Fruit fly (Drosophila melanogaster): ENCODE results near the gene CG1532.

The CG1532 gene

dm6 chrX:21053849-21054581 lies 25.9 kb upstream of the CG1532 start, which contains the start of the genes Stt3A and bves:
Gene Stt3A, minus strand, starts transcription at chrX:21053937.
Gene bves, plus strand, starts transcription at chrX:21053963.
- peak; percentile 99 for TF ChIP-seq Eip75B (GFP tag; optimal IDR thresholded peaks at IDR 0.05)
- TF ChIP-seq salr (GFP tag; optimal IDR thresholded peaks at IDR 0.05) = peak; percentile 96 to 97
- TF ChIP-seq CG4318 (GFP tag; optimal IDR thresholded peaks at IDR 0.05) = peak; percentile 96
- peak; percentile 98 for TF ChIP-seq Eip93F (GFP tag; optimal IDR thresholded peaks at IDR 0.05)
- peak; percentile 98 for TF ChIP-seq eg (GFP tag; IDR thresholded peaks at IDR 0.05)
- TF ChIP-seq Hr39 (GFP tag; optimal IDR thresholded peaks at IDR 0.05) = peak; percentile 98
- TF ChIP-seq Eip78C (GFP tag) = peak; percentile 100
- peak; percentile 99 for TF ChIP-seq Hr4 (GFP tag; optimal IDR thresholded peaks at IDR 0.05)
- TF ChIP-seq CG34406 (GFP tag; optimal IDR thresholded peaks at IDR 0.05) = peak; percentile 99
- TF ChIP-seq CG11294 (GFP tag; IDR thresholded peaks at IDR 0.05) = peak; percentile 94
- peak; percentile 99 for TF ChIP-seq svp (GFP tag)
- TF ChIP-seq CG6854 (GFP tag; optimal IDR thresholded peaks at IDR 0.05) = peak; percentile 98
- peak; percentile 99 for TF ChIP-seq Smox (GFP tag; optimal IDR thresholded peaks at IDR 0.05)
- peak; percentile 99 for TF ChIP-seq OdsH (GFP tag; optimal IDR thresholded peaks at IDR 0.05)
- TF ChIP-seq CG10631 (GFP tag; optimal IDR thresholded peaks at IDR 0.05) = peak; percentile 98
- TF ChIP-seq CG6276 (GFP tag; optimal IDR thresholded peaks at IDR 0.05) = peak; percentile 99
- TF ChIP-seq CG31627 (GFP tag; optimal IDR thresholded peaks at IDR 0.05) = peak; percentile 98
- peak; percentile 93 for TF ChIP-seq CG11902 (GFP tag; optimal IDR thresholded peaks at IDR 0.05)
- peak; percentile 96 for TF ChIP-seq Blimp-1 (GFP tag; optimal IDR thresholded peaks at IDR 0.05)
- TF ChIP-seq Sox15 (GFP tag; optimal IDR thresholded peaks at IDR 0.05) = peak; percentile 97
- TF ChIP-seq CG11762 (GFP tag; optimal IDR thresholded peaks at IDR 0.05; ENCODE audit: insufficient read depth) = peak; percentile 98
- peak; percentile 99 for TF ChIP-seq Met (GFP tag; optimal IDR thresholded peaks at IDR 0.05)
- TF ChIP-seq ss (GFP tag; optimal IDR thresholded peaks at IDR 0.05) = peak; percentile 97
- TF ChIP-seq CG6163 (GFP tag; IDR thresholded peaks at IDR 0.05) = peak; percentile 99
- TF ChIP-seq net (GFP tag; optimal IDR thresholded peaks at IDR 0.05) = peak; percentile 99
- peak; percentile 99 for TF ChIP-seq esn (GFP tag; optimal IDR thresholded peaks at IDR 0.05)
- peak; percentile 98 for TF ChIP-seq CG16779 (tag; optimal IDR thresholded peaks at IDR 0.05)
- TF ChIP-seq Hr38 (GFP tag; optimal IDR thresholded peaks at IDR 0.05) = peak; percentile 59
- peak; percentile 99 for TF ChIP-seq CG15336 (GFP tag; IDR thresholded peaks at IDR 0.05)
- peak; percentile 100 for TF ChIP-seq Sox102F (GFP tag; optimal IDR thresholded peaks at IDR 0.05)
- peak; percentile 96 for TF ChIP-seq dsx (GFP tag; optimal IDR thresholded peaks at IDR 0.05; ENCODE audit: poor library complexity, severe bottlenecking)
- TF ChIP-seq Ets21C (GFP tag; optimal IDR thresholded peaks at IDR 0.05) = peak; percentile 98
- peak; percentile 99 for TF ChIP-seq Sox14 (GFP tag; optimal IDR thresholded peaks at IDR 0.05)
- peak; percentile 96 for TF ChIP-seq CG6808 (GFP tag; optimal IDR thresholded peaks at IDR 0.05)
- peak; percentile 99 for TF ChIP-seq lz (GFP tag; optimal IDR thresholded peaks at IDR 0.05)
- peak; percentile 96 for TF ChIP-seq CG8319 (GFP tag; optimal IDR thresholded peaks at IDR 0.05)
- TF ChIP-seq CG8632 (GFP tag; optimal IDR thresholded peaks at IDR 0.05) = peak; percentile 99
- TF ChIP-seq fd85E (GFP tag; optimal IDR thresholded peaks at IDR 0.05) = peak; percentile 94
- TF ChIP-seq CG1621 (tag; optimal IDR thresholded peaks at IDR 0.05) = peak; percentile 98
- peak; percentile 98 for TF ChIP-seq CG3919 (GFP tag; optimal IDR thresholded peaks at IDR 0.05)
- TF ChIP-seq CG3032 (tag; optimal IDR thresholded peaks at IDR 0.05) = peak; percentile 95
- TF ChIP-seq CG6792 (GFP tag; optimal IDR thresholded peaks at IDR 0.05) = peak; percentile 99
- peak; percentile 97 for TF ChIP-seq fkh (GFP tag; optimal IDR thresholded peaks at IDR 0.05)
- TF ChIP-seq spab (GFP tag; optimal IDR thresholded peaks at IDR 0.05) = peak; percentile 97
- TF ChIP-seq CG32006 (GFP tag; optimal IDR thresholded peaks at IDR 0.05) = peak; percentile 98
- TF ChIP-seq Ets96B (tag; optimal IDR thresholded peaks at IDR 0.05) = peak; percentile 98
- peak; percentile 97 for TF ChIP-seq fd59A (GFP tag; optimal IDR thresholded peaks at IDR 0.05)
- peak; percentile 98 for TF ChIP-seq acj6 (GFP tag; optimal IDR thresholded peaks at IDR 0.05)
- peak; percentile 98 for TF ChIP-seq achi (GFP tag; optimal IDR thresholded peaks at IDR 0.05)
- TF ChIP-seq CG8119 (GFP tag; IDR thresholded peaks at IDR 0.05) = peak; percentile 99
